Fruit fly (Drosophila melanogaster) whole organism, prepupa: ENCODE data around the gene lds.

Experiments used
- CG10631 ChIP-seq: fragments of 200-800 bp; sonication (Bioruptor generic); optimal IDR thresholded peaks from 2 replicates; lab custom pipeline; 2016; ENCODE audit warnings: missing biosample characterization, missing genetic modification characterization
- CG11294 ChIP-seq: fragments of 200-800 bp; sonication (Bioruptor generic); IDR thresholded peaks from 2 replicates; pipeline ENCODE4 v1.3.6; 2022; ENCODE audit warnings: missing biosample characterization, missing genetic modification characterization
- CG11762 ChIP-seq: fragments of 200-800 bp; sonication (Bioruptor generic); optimal IDR thresholded peaks from 3 replicates; lab custom pipeline; 2016; ENCODE audit warnings: missing biosample characterization, missing genetic modification characterization; ENCODE audit not compliant: insufficient read depth
- CG15336 ChIP-seq: fragments of 200-800 bp; sonication (Bioruptor generic); IDR thresholded peaks from 2 replicates; pipeline ENCODE4 v1.3.6; 2022; ENCODE audit warnings: missing biosample characterization, missing genetic modification characterization
- CG16779 ChIP-seq: fragments of 200-800 bp; sonication (Bioruptor generic); optimal IDR thresholded peaks from 3 replicates; lab custom pipeline; 2017; ENCODE audit warnings: missing biosample characterization, mild to moderate bottlenecking, missing genetic modification characterization
- CG3032 ChIP-seq: fragments of 200-800 bp; optimal IDR thresholded peaks from 2 replicates; lab custom pipeline; 2019; ENCODE audit warnings: missing biosample characterization, mild to moderate bottlenecking, missing genetic modification characterization, moderate library complexity
- CG31627 ChIP-seq: fragments of 200-800 bp; sonication (Bioruptor generic); optimal IDR thresholded peaks from 3 replicates; lab custom pipeline; 2016; ENCODE audit warnings: missing biosample characterization, missing genetic modification characterization
- CG32006 ChIP-seq: fragments of 200-800 bp; sonication (Bioruptor generic); optimal IDR thresholded peaks from 3 replicates; lab custom pipeline; 2017; ENCODE audit warnings: missing biosample characterization, mild to moderate bottlenecking, missing genetic modification characterization
- CG34406 ChIP-seq: fragments of 200-800 bp; sonication (Bioruptor generic); optimal IDR thresholded peaks from 3 replicates; lab custom pipeline; 2016; ENCODE audit warnings: missing biosample characterization, missing genetic modification characterization
- CG3919 ChIP-seq: fragments of 200-800 bp; sonication (Bioruptor generic); optimal IDR thresholded peaks from 3 replicates; lab custom pipeline; 2016; ENCODE audit warnings: missing biosample characterization, missing genetic modification characterization
- CG6163 ChIP-seq: fragments of 200-800 bp; sonication (Bioruptor generic); IDR thresholded peaks from 3 replicates; pipeline ENCODE4 v1.3.6; 2022; ENCODE audit warnings: missing biosample characterization, missing genetic modification characterization
- CG6792 ChIP-seq: fragments of 200-800 bp; sonication (Bioruptor generic); optimal IDR thresholded peaks from 3 replicates; lab custom pipeline; 2016; ENCODE audit warnings: missing biosample characterization, missing genetic modification characterization
- CG6808 ChIP-seq: fragments of 200-800 bp; sonication (Bioruptor generic); optimal IDR thresholded peaks from 3 replicates; lab custom pipeline; 2017; ENCODE audit warnings: missing biosample characterization, missing genetic modification characterization, mild to moderate bottlenecking, moderate library complexity, missing genetic modification reagents
- CG6854 ChIP-seq: fragments of 200-800 bp; sonication (Bioruptor generic); optimal IDR thresholded peaks from 2 replicates; lab custom pipeline; 2017; ENCODE audit warnings: missing biosample characterization, mild to moderate bottlenecking, missing genetic modification characterization
- CG7368 ChIP-seq: fragments of 200-800 bp; sonication (Bioruptor generic); optimal IDR thresholded peaks from 3 replicates; lab custom pipeline; 2016; ENCODE audit warnings: missing biosample characterization, missing genetic modification characterization
- CG8119 ChIP-seq: fragments of 200-800 bp; sonication (Bioruptor generic); IDR thresholded peaks from 3 replicates; pipeline ENCODE4 v1.3.6; 2022; ENCODE audit warnings: missing biosample characterization, missing genetic modification characterization
- CG9139 ChIP-seq: fragments of 200-800 bp; sonication (Bioruptor generic); optimal IDR thresholded peaks from 3 replicates; lab custom pipeline; 2017; ENCODE audit warnings: missing biosample characterization, mild to moderate bottlenecking, missing genetic modification characterization
- Eip75B ChIP-seq: fragments of 200-800 bp; sonication (Bioruptor generic); optimal IDR thresholded peaks from 3 replicates; lab custom pipeline; 2016; ENCODE audit warnings: missing biosample characterization, missing genetic modification characterization
- Eip78C ChIP-seq: fragments of 200-800 bp; sonication (Bioruptor generic); peaks from one replicate; lab custom pipeline; 2016; ENCODE audit warnings: missing biosample characterization, missing genetic modification characterization
- Eip93F ChIP-seq: fragments of 200-800 bp; sonication (Bioruptor generic); optimal IDR thresholded peaks from 2 replicates; lab custom pipeline; 2016; ENCODE audit warnings: missing biosample characterization, mild to moderate bottlenecking, missing genetic modification characterization
- Ets21C ChIP-seq: fragments of 200-800 bp; sonication (Bioruptor generic); optimal IDR thresholded peaks from 3 replicates; lab custom pipeline; 2016; ENCODE audit warnings: missing biosample characterization, missing genetic modification characterization
- Gug ChIP-seq: fragments of 200-800 bp; sonication (Bioruptor generic); IDR thresholded peaks from 2 replicates; pipeline ENCODE4 v1.3.6; 2022; ENCODE audit warnings: missing biosample characterization, missing genetic modification characterization
- Hr38 ChIP-seq: sonication (Bioruptor generic); optimal IDR thresholded peaks from 2 replicates; lab custom pipeline; 2016; ENCODE audit warnings: missing biosample characterization, missing genetic modification characterization
- Hr39 ChIP-seq: fragments of 200-800 bp; sonication (Bioruptor generic); optimal IDR thresholded peaks from 2 replicates; lab custom pipeline; 2016; ENCODE audit warnings: missing biosample characterization, missing genetic modification characterization
- Lpt ChIP-seq: fragments of 200-800 bp; sonication (Bioruptor generic); optimal IDR thresholded peaks from 3 replicates; lab custom pipeline; 2016; ENCODE audit warnings: missing biosample characterization, missing genetic modification characterization
- Smox ChIP-seq: fragments of 200-800 bp; sonication (Bioruptor generic); optimal IDR thresholded peaks from 3 replicates; lab custom pipeline; 2016; ENCODE audit warnings: missing biosample characterization, missing genetic modification characterization
- Sox102F ChIP-seq: fragments of 200-800 bp; sonication (Bioruptor generic); optimal IDR thresholded peaks from 2 replicates; lab custom pipeline; 2016; ENCODE audit warnings: missing biosample characterization, mild to moderate bottlenecking, missing genetic modification characterization
- Sox14 ChIP-seq: fragments of 200-800 bp; sonication (Bioruptor generic); optimal IDR thresholded peaks from 3 replicates; lab custom pipeline; 2016; ENCODE audit warnings: missing biosample characterization, missing genetic modification characterization
- Sox15 ChIP-seq: fragments of 200-800 bp; sonication (Bioruptor generic); optimal IDR thresholded peaks from 3 replicates; lab custom pipeline; 2016; ENCODE audit warnings: missing biosample characterization, missing genetic modification characterization
- achi ChIP-seq: fragments of 200-800 bp; sonication (Bioruptor generic); optimal IDR thresholded peaks from 3 replicates; lab custom pipeline; 2016; ENCODE audit warnings: missing biosample characterization, missing genetic modification characterization
- acj6 ChIP-seq: fragments of 200-800 bp; sonication (Bioruptor generic); optimal IDR thresholded peaks from 3 replicates; lab custom pipeline; 2016; ENCODE audit warnings: missing biosample characterization, missing genetic modification characterization
- dsx ChIP-seq: fragments of 200-800 bp; optimal IDR thresholded peaks from 3 replicates; lab custom pipeline; 2019; ENCODE audit warnings: missing biosample characterization, mild to moderate bottlenecking, missing genetic modification characterization, moderate library complexity; ENCODE audit not compliant: poor library complexity, severe bottlenecking
- eg ChIP-seq: fragments of 200-800 bp; sonication (Bioruptor generic); IDR thresholded peaks from 3 replicates; pipeline ENCODE4 v1.3.6; 2022; ENCODE audit warnings: missing biosample characterization, missing genetic modification characterization
- esn ChIP-seq: fragments of 200-800 bp; sonication (Bioruptor generic); optimal IDR thresholded peaks from 2 replicates; lab custom pipeline; 2016; ENCODE audit warnings: missing biosample characterization, mild to moderate bottlenecking, missing genetic modification characterization, moderate library complexity
- fd59A ChIP-seq: fragments of 200-800 bp; sonication (Bioruptor generic); optimal IDR thresholded peaks from 2 replicates; lab custom pipeline; 2017; ENCODE audit warnings: missing biosample characterization, mild to moderate bottlenecking, missing genetic modification characterization, missing genetic modification reagents
- fd85E ChIP-seq: fragments of 200-800 bp; sonication (Bioruptor generic); optimal IDR thresholded peaks from 3 replicates; lab custom pipeline; 2016; ENCODE audit warnings: missing biosample characterization, missing genetic modification characterization
- lz ChIP-seq: fragments of 200-800 bp; sonication (Bioruptor generic); optimal IDR thresholded peaks from 3 replicates; lab custom pipeline; 2016; ENCODE audit warnings: missing biosample characterization, missing genetic modification characterization
- net ChIP-seq: fragments of 200-800 bp; sonication (Bioruptor generic); optimal IDR thresholded peaks from 3 replicates; lab custom pipeline; 2016; ENCODE audit warnings: missing biosample characterization, missing genetic modification characterization
- pdm3 ChIP-seq: fragments of 200-800 bp; sonication (Bioruptor generic); optimal IDR thresholded peaks from 3 replicates; lab custom pipeline; 2016; ENCODE audit warnings: missing biosample characterization, missing genetic modification characterization
- salr ChIP-seq, 2 experiments: fragments of 200-800 bp; sonication (Bioruptor generic); optimal IDR thresholded peaks; 3 replicates each; lab custom pipeline; 2016 to 2018; ENCODE audit warnings: missing biosample characterization in 2 of 2, missing genetic modification characterization in 2 of 2, mild to moderate bottlenecking in 1 of 2
- ss ChIP-seq, 2 experiments: fragments of 200-800 bp; sonication (Bioruptor generic); optimal IDR thresholded peaks; 2 replicates in 1 of 2; 3 replicates in 1 of 2; lab custom pipeline; 2017 to 2018; ENCODE audit warnings: mild to moderate bottlenecking in 2 of 2, missing biosample characterization in 2 of 2, missing genetic modification characterization in 2 of 2, moderate library complexity in 1 of 2
- svp ChIP-seq: fragments of 200-800 bp; sonication (Bioruptor generic); peaks from one replicate; lab custom pipeline; 2016; ENCODE audit warnings: missing biosample characterization, missing genetic modification characterization
- topi ChIP-seq: fragments of 200-800 bp; sonication (Bioruptor generic); optimal IDR thresholded peaks from 3 replicates; lab custom pipeline; 2016; ENCODE audit warnings: missing biosample characterization, missing genetic modification characterization

Gene lds

DNA sequence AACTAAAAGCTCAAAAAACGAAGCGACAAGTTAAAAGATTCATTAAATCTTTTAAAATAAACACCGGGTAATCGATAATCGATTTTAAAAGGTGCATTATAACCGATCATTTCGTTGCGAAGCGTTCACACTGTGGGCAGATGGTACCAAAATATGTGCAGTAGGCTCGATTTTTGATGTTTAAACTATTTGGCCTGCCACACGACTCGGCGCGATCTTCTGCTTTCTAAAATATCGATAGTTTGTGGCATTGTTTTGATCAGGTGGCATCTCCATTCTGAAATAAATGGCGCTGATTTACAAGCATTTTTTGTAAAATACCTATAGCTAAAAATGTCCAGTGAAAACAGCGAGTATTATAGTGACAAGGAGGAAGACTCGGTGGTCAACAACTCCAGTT is at the start of gene lds, which contains the start of gene CG10445:
TSS of gene lds (plus strand) at position 236 of the 400 bp plus-strand sequence.
TSS of gene CG10445 (minus strand) at position 104 of the 400 bp plus-strand sequence.
- TF ChIP-seq CG6808 (GFP tag; lab: Kevin White, UChicago): no peak
- no peak for TF ChIP-seq svp (GFP tag; lab: Kevin White, UChicago)
- no peak for TF ChIP-seq Eip93F (GFP tag; lab: Kevin White, UChicago)

- TF ChIP-seq CG16779 (tag; lab: Kevin White, UChicago) (no peak), CG3919 (no peak), CG6163 (GFP tag; lab: Robert Waterston, UW) (no peak), CG9139 (GFP tag; lab: Kevin White, UChicago) (no peak), Eip78C (GFP tag; lab: Kevin White, UChicago) (peak; percentile 22), esn (GFP tag; lab: Kevin White, UChicago) (no peak)
- TF ChIP-seq, all 60 proteins: peak for 1
Observed at dm6 chr3R:7884433-7884832, 35.8 kb upstream of the lds start.

DNA sequence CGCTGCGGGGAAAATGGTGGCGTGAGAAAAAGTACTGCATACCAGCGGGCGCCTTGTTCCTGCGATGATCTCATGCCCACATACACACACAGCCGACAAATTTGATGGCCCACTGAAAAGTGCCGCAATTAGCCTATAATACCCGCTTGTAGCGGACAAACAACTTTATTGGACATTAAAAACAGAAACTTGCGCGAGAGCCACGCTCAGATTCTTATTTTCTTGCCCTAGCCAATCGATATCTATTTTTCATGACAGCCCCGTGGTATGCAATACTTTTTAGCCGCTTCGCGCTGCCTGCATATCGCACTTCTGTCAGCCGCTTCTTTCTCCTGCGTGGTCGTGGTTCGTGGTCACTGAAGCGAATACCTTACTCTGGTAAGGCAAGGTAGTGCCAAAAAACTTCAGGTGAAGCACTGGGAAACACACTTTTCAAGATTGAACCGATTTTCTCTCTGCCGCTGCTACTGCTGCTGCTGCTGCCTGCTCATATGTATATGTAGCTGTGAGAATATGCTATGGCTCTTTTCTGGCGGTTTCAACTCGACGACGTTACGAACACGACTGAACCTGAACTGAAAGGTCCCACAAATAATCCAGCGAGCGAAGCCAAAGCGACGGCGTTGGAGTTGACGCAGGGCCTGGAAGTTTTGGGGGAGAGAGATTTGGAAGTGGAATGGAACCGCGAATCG is 33.9 kb upstream of the lds start, which contains the start of gene CG17816:
TSS of gene CG17816 (minus strand) at position 567 of the 692 bp plus-strand sequence.
- peak in 1 of 2 experiments; percentile 2 for TF ChIP-seq ss (GFP tag; optimal IDR thresholded peaks at IDR 0.05; lab: Kevin White, UChicago)
- no peak for TF ChIP-seq CG31627
- peak; percentile 38 for TF ChIP-seq CG6854 (GFP tag; lab: Kevin White, UChicago)
- TF ChIP-seq Lpt: no peak
- TF ChIP-seq Eip78C (GFP tag; lab: Kevin White, UChicago): peak; percentile 82
- peak; percentile 38 for TF ChIP-seq Sox102F
- peak; percentile 96 for TF ChIP-seq svp (GFP tag; lab: Kevin White, UChicago)

DNA sequence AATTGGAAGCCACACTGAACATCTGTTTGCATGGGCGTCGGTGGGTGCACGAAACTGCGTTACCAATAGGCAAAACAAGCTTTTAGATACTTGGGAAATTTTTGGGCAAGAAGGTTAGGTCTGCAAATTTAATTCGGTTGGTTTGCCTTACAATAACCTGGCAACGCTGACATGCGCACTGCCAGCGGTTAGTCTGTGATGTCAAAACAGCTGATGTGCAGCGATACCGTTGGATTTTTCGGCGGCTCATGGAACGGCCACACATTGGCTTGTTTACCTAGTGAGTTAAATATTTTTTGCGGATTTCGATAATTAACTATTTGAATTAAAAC is 33.4 kb upstream of the lds start, which contains the start of gene ArgRS-m:
TSS of gene ArgRS-m (plus strand) at position 187 of the 332 bp plus-strand sequence.
- TF ChIP-seq CG6163 (GFP tag; lab: Robert Waterston, UW) (peak; percentile 75), CG15336 (peak; percentile 74), Hr39 (GFP tag; lab: Kevin White, UChicago) (peak; percentile 75), salr (GFP tag; optimal IDR thresholded peaks at IDR 0.05; lab: Kevin White, UChicago) (peak in 1 of 2 experiments; percentile 13), CG34406 (GFP tag; lab: Kevin White, UChicago) (peak; percentile 53), Ets21C (peak; percentile 41), eg (GFP tag; lab: Robert Waterston, UW) (peak; percentile 69), Sox14 (GFP tag; lab: Kevin White, UChicago) (peak; percentile 80), Lpt (no peak), CG3032 (peak; percentile 30), fd59A (GFP tag; lab: Kevin White, UChicago) (no peak), CG11762 (GFP tag; lab: Kevin White, UChicago) (no peak), fd85E (GFP tag; lab: Kevin White, UChicago) (no peak), pdm3 (GFP tag; lab: Kevin White, UChicago) (peak; percentile 67), net (peak; percentile 48), dsx (GFP tag; lab: Kevin White, UChicago) (no peak), Smox (GFP tag; lab: Kevin White, UChicago) (peak; percentile 60), Eip78C (GFP tag; lab: Kevin White, UChicago) (peak; percentile 79), ss (GFP tag; optimal IDR thresholded peaks at IDR 0.05; lab: Kevin White, UChicago) (peak in 1 of 2 experiments; percentile 34), CG16779 (tag; lab: Kevin White, UChicago) (no peak), CG6854 (GFP tag; lab: Kevin White, UChicago) (no peak), Gug (GFP tag; lab: Robert Waterston, UW) (no peak), CG7368 (GFP tag; lab: Kevin White, UChicago) (peak; percentile 63), Hr38 (GFP tag; lab: Kevin White, UChicago) (no peak), CG32006 (GFP tag; lab: Kevin White, UChicago) (peak; percentile 64), achi (GFP tag; lab: Kevin White, UChicago) (peak; percentile 59), CG10631 (GFP tag; lab: Kevin White, UChicago) (peak; percentile 71), CG8119 (GFP tag; lab: Robert Waterston, UW) (peak; percentile 39; the same call in 1 of the 3 replicates), esn (GFP tag; lab: Kevin White, UChicago) (peak; percentile 73), Sox15 (GFP tag; lab: Kevin White, UChicago) (peak; percentile 61), Sox102F (peak; percentile 12), lz (GFP tag; lab: Kevin White, UChicago) (peak; percentile 66), acj6 (GFP tag; lab: Kevin White, UChicago) (peak; percentile 72), CG6792 (GFP tag; lab: Kevin White, UChicago) (no peak), topi (GFP tag; lab: Kevin White, UChicago) (peak; percentile 59), Eip75B (GFP tag; lab: Kevin White, UChicago) (peak; percentile 67), CG11294 (GFP tag; lab: Robert Waterston, UW) (peak; percentile 30; the same call in 1 of the 2 replicates)
